Worm (Caenorhabditis elegans) whole organism, early embryonic: ENCODE data around the gene catp-7.

Experiments used
- B0310.2 ChIP-seq: sonication (generic microtip); optimal IDR thresholded peaks from 2 replicates; lab custom pipeline; 2016; ENCODE audit warnings: mild to moderate bottlenecking, missing genetic modification characterization, missing compliant biosample characterization
- F13C5.2 ChIP-seq: sonication (generic microtip); optimal IDR thresholded peaks from 2 replicates; lab custom pipeline; 2017; ENCODE audit warnings: mild to moderate bottlenecking, missing genetic modification characterization, inconsistent platforms, missing compliant biosample characterization
- aly-1 ChIP-seq: sonication (generic microtip); optimal IDR thresholded peaks from 2 replicates; lab custom pipeline; 2016; ENCODE audit warnings: missing genetic modification characterization, missing compliant biosample characterization
- ama-1 ChIP-seq: fragments of 150-350 bp; optimal IDR thresholded peaks from 2 replicates; lab custom pipeline; 2014
- ceh-13 ChIP-seq: fragments of 200-800 bp; sonication (Bioruptor generic); optimal IDR thresholded peaks from 2 replicates; lab custom pipeline; 2018; ENCODE audit warnings: mild to moderate bottlenecking, missing genetic modification characterization, missing compliant biosample characterization
- ceh-36 ChIP-seq: sonication (generic microtip); optimal IDR thresholded peaks from 2 replicates; lab custom pipeline; 2016; ENCODE audit warnings: missing genetic modification characterization, inconsistent platforms, missing compliant biosample characterization
- ets-7 ChIP-seq: sonication (generic microtip); optimal IDR thresholded peaks from 2 replicates; lab custom pipeline; 2016; ENCODE audit warnings: missing genotype, missing genetic modification characterization, missing compliant biosample characterization
- flt-1 ChIP-seq: fragments of 200-800 bp; sonication (Bioruptor generic); IDR thresholded peaks from 2 replicates; pipeline ENCODE4 v1.3.6; 2022; ENCODE audit warnings: missing genetic modification characterization, missing compliant biosample characterization
- hmbx-1 ChIP-seq: sonication (generic microtip); optimal IDR thresholded peaks from 2 replicates; lab custom pipeline; 2016; ENCODE audit warnings: mild to moderate bottlenecking, missing genetic modification characterization, missing compliant biosample characterization
- hmg-4 ChIP-seq: fragments of 200-800 bp; sonication (Bioruptor generic); optimal IDR thresholded peaks from 2 replicates; lab custom pipeline; 2018; ENCODE audit warnings: mild to moderate bottlenecking, missing genetic modification characterization, missing compliant biosample characterization
- hnd-1 ChIP-seq: sonication (generic microtip); optimal IDR thresholded peaks from 2 replicates; lab custom pipeline; 2016; ENCODE audit warnings: missing genetic modification characterization, missing compliant biosample characterization
- pes-1 ChIP-seq: fragments of 200-800 bp; sonication (Bioruptor generic); IDR thresholded peaks from 2 replicates; pipeline ENCODE4 v1.3.6; 2022; ENCODE audit warnings: missing genetic modification reagents, missing genetic modification characterization, missing compliant biosample characterization
- scrt-1 ChIP-seq: fragments of 200-800 bp; sonication (Bioruptor generic); IDR thresholded peaks from 2 replicates; pipeline ENCODE4 v1.3.6; 2022; ENCODE audit warnings: missing genetic modification characterization, missing compliant biosample characterization
- sea-1 ChIP-seq: fragments of 200-800 bp; sonication (Bioruptor generic); conservative IDR thresholded peaks from 2 replicates; pipeline ENCODE4 v1.3.6; 2022; ENCODE audit warnings: missing genetic modification characterization, missing compliant biosample characterization
- tbx-11 ChIP-seq: fragments of 200-800 bp; sonication (Bioruptor generic); IDR thresholded peaks from 2 replicates; pipeline ENCODE4 v1.3.6; 2022; ENCODE audit warnings: missing genetic modification characterization, missing compliant biosample characterization
- tbx-37 ChIP-seq: fragments of 200-800 bp; sonication (Bioruptor generic); conservative IDR thresholded peaks from 2 replicates; pipeline ENCODE4 v1.3.6; 2022; ENCODE audit warnings: missing genetic modification reagents, missing genetic modification characterization, missing compliant biosample characterization
- tra-4 ChIP-seq: sonication (generic microtip); optimal IDR thresholded peaks from 2 replicates; lab custom pipeline; 2017; ENCODE audit warnings: missing genetic modification characterization, missing compliant biosample characterization

catp-7 gene

ce11 chrIV:8628262-8628661 lies 42.5 kb downstream of the catp-7 start:
- TF ChIP-seq scrt-1 (GFP tag; lab: Robert Waterston, UW) (no peak), ceh-13 (no peak), tbx-11 (GFP tag; lab: Robert Waterston, UW) (no peak), ets-7 (tag; lab: Kevin White, UChicago) (no peak), sea-1 (GFP tag; lab: Robert Waterston, UW) (no peak), pes-1 (GFP tag; lab: Robert Waterston, UW) (no peak), ceh-36 (no peak), tbx-37 (no peak), F13C5.2 (tag; lab: Kevin White, UChicago) (no peak)

ce11 chrIV:8629609-8630052 lies 43.8 kb downstream of the catp-7 start:
- TF ChIP-seq tbx-11 (GFP tag; lab: Robert Waterston, UW) (0 out of 2 replicates have a peak, but pooled peaks have one; percentile 43), hmbx-1 (no peak)

DNA sequence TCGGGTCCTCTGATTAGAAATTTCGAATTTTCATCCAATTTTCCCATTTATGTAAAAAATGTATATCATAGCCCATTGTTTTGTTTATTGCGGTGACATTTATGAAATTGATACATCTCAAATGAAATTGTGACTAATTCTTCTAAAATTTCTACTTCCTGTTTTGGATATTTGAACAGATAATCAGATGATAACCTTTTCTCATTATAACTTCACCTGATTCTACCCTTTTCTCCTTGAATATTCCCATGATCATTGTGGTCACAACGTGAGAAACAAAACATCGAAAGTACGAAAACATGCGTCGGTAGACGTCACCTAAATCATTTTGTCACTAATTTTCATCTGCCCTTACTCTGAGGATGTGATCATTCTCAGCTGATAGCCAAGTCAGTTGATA lies 44.5 kb downstream of the catp-7 start:
- TF ChIP-seq ama-1 (no peak), hmbx-1 (no peak)

- no peak for TF ChIP-seq ama-1
- TF ChIP-seq tbx-37 = no peak
- no peak for TF ChIP-seq ceh-13
- TF ChIP-seq hmg-4 (GFP tag; lab: Kevin White, UChicago) = no peak
- TF ChIP-seq sea-1 (GFP tag; lab: Robert Waterston, UW) = no peak
- no peak for TF ChIP-seq pes-1 (GFP tag; lab: Robert Waterston, UW)
- TF ChIP-seq flt-1 (GFP tag; lab: Robert Waterston, UW) = no peak
- TF ChIP-seq B0310.2 (tag; lab: Kevin White, UChicago) = no peak
- TF ChIP-seq aly-1 (tag; lab: Kevin White, UChicago) = no peak
- TF ChIP-seq ceh-36 = no peak
- TF ChIP-seq F13C5.2 (tag; lab: Kevin White, UChicago) = no peak
- no peak for TF ChIP-seq hmbx-1
- TF ChIP-seq ets-7 (tag; lab: Kevin White, UChicago) = no peak
- no peak for TF ChIP-seq scrt-1 (GFP tag; lab: Robert Waterston, UW)
- no peak for TF ChIP-seq hnd-1 (tag; lab: Kevin White, UChicago)
- TF ChIP-seq tbx-11 (GFP tag; lab: Robert Waterston, UW) = no peak
- TF ChIP-seq tra-4 (tag; lab: Kevin White, UChicago) = no peak
Measured at ce11 chrIV:8631033-8631432, 45.2 kb downstream of the catp-7 start, which contains the start of gene dgk-4. TSS of gene dgk-4 (plus strand) at chrIV:8631333.

ce11 chrIV:8638761-8639160 lies 53.0 kb downstream of the catp-7 start, which contains the start of gene F42A9.9:
TSS of gene F42A9.9 (minus strand) at chrIV:8638861.
- TF ChIP-seq F13C5.2 (tag; lab: Kevin White, UChicago) (no peak), ama-1 (no peak), sea-1 (GFP tag; lab: Robert Waterston, UW) (no peak), hmbx-1 (no peak), tbx-37 (no peak), flt-1 (GFP tag; lab: Robert Waterston, UW) (no peak), B0310.2 (tag; lab: Kevin White, UChicago) (no peak), ceh-13 (no peak), hmg-4 (GFP tag; lab: Kevin White, UChicago) (no peak), aly-1 (tag; lab: Kevin White, UChicago) (no peak), ceh-36 (no peak), hnd-1 (tag; lab: Kevin White, UChicago) (no peak), tra-4 (tag; lab: Kevin White, UChicago) (no peak), tbx-11 (GFP tag; lab: Robert Waterston, UW) (no peak), scrt-1 (GFP tag; lab: Robert Waterston, UW) (no peak), ets-7 (tag; lab: Kevin White, UChicago) (no peak), pes-1 (GFP tag; lab: Robert Waterston, UW) (no peak)
